Worm (Caenorhabditis elegans) whole organism, midembryonic: ENCODE data around the gene dhs-29.
"Not testable (repeated sequence)": the region's sequence is repeated elsewhere in the genome, so short reads cannot be mapped to it uniquely, and the experiment has no call there.

Source experiments
- T22C8.4 ChIP-seq: fragments of 200-800 bp; sonication (Bioruptor generic); IDR thresholded peaks from 2 replicates; pipeline ENCODE4 v1.3.6; 2022; ENCODE audit warnings: missing genetic modification characterization, missing compliant biosample characterization
- cog-1 ChIP-seq: sonication (generic microtip); optimal IDR thresholded peaks from 2 replicates; lab custom pipeline; 2016; ENCODE audit warnings: missing genetic modification characterization, missing compliant biosample characterization
- flt-1 ChIP-seq: fragments of 200-800 bp; sonication (Bioruptor generic); IDR thresholded peaks from 2 replicates; pipeline ENCODE4 v1.3.6; 2022; ENCODE audit warnings: missing genetic modification characterization, missing compliant biosample characterization
- klf-2 ChIP-seq: fragments of 200-800 bp; sonication (Bioruptor generic); conservative IDR thresholded peaks from 2 replicates; pipeline ENCODE4 v1.3.6; 2022; ENCODE audit warnings: missing genetic modification reagents, missing genetic modification characterization, missing compliant biosample characterization
- med-1 ChIP-seq: sonication (generic microtip); optimal IDR thresholded peaks from 2 replicates; lab custom pipeline; 2017; ENCODE audit warnings: missing genetic modification characterization, mild to moderate bottlenecking, missing compliant biosample characterization, antibody characterized with exemption, missing genetic modification reagents; ENCODE audit not compliant: insufficient read depth
- ref-1 ChIP-seq: fragments of 200-800 bp; sonication (Bioruptor generic); conservative IDR thresholded peaks from 2 replicates; pipeline ENCODE4 v1.3.6; 2022; ENCODE audit warnings: missing genetic modification reagents, missing genetic modification characterization, missing compliant biosample characterization
- tab-1 ChIP-seq: fragments of 200-800 bp; sonication (Bioruptor generic); IDR thresholded peaks from 2 replicates; pipeline ENCODE4 v1.3.6; 2022; ENCODE audit warnings: missing genetic modification characterization, missing compliant biosample characterization
- ztf-23 ChIP-seq: fragments of 200-800 bp; sonication (Bioruptor generic); IDR thresholded peaks from 2 replicates; pipeline ENCODE4 v1.3.6; 2022; ENCODE audit warnings: missing genetic modification reagents, missing genetic modification characterization, missing compliant biosample characterization
- ztf-29 ChIP-seq: fragments of 200-800 bp; sonication (Bioruptor generic); IDR thresholded peaks from 2 replicates; pipeline ENCODE4 v1.3.6; 2022; ENCODE audit warnings: missing genetic modification reagents, missing genetic modification characterization, missing compliant biosample characterization

dhs-29 gene

DNA sequence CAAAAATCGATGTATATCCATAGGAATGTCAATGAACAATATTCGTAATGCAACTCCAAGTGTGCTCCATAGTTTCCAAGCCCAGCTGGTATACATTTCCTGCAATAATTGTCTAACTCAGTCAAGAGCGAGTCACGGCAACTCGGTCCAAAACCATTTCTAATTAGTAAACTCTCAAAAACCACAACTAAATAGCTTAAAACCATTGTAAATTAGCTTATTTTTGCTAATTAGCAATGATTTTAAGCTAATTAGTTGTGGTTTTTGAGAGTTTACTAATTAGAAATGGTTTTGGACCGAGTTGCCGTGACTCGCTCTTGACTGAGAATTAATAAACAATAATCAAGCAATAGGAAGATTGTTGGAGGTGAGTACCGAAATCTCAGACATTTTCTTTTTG lies at the start of gene dhs-29:
dhs-29 (minus strand) TSS at position 101 of the 400 bp plus-strand sequence.
- TF ChIP-seq cog-1; flt-1 (GFP tag; lab: Robert Waterston, UW); tab-1: not testable (repeated sequence)

DNA sequence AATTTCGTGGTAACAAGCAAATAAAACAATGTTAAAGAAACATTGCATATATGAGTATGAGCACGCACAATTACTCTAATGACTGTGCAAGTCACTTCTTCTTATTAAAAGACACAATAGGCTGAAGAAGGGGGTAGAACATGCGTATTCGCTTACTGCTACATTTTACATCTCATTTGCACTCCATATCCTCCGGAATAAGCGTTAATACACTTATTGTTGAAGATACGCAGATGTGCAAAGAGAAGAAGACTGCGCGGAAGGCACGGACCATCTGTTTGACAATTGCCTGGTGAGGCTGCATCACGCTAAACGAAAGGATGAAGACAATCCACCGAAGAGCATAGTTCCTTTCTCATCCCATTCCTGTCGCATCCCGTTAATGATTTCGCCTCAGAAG lies 48.2 kb upstream of the dhs-29 start:
- no peak for TF ChIP-seq klf-2 (GFP tag; lab: Robert Waterston, UW)
- no peak for TF ChIP-seq ztf-29
- peak; percentile 46; the same call in 1 of the 2 replicates for TF ChIP-seq flt-1 (GFP tag; lab: Robert Waterston, UW)
- no peak for TF ChIP-seq T22C8.4 (GFP tag; lab: Robert Waterston, UW)
- TF ChIP-seq cog-1: peak; percentile 30
- TF ChIP-seq tab-1: no peak
- TF ChIP-seq ztf-23 (GFP tag; lab: Robert Waterston, UW): no peak
- no peak for TF ChIP-seq ref-1 (GFP tag; lab: Robert Waterston, UW)

DNA sequence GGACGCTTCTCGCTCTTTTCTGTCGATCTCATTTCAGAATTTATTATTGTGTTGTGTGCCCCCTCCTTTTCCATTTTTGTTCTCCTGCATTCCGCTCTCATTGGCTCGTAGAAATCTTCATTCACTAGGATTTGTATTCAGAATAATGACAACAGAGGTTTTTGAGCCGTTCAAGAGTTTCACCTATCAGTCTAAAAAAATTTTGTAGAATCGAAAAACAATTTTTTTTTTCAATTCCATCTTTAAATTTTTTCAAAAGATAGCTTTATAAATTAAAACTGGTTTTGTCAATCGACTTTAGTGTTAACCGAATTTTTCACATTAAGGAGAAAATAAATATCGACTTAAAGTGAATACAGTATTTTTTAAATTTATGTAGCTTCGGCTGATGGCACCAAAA lies 45.9 kb upstream of the dhs-29 start, which contains the start of gene K09F5.4:
K09F5.4 (minus strand) TSS at position 101 of the 400 bp plus-strand sequence.
- TF ChIP-seq flt-1 (GFP tag; lab: Robert Waterston, UW) (no peak), tab-1 (no peak)

DNA sequence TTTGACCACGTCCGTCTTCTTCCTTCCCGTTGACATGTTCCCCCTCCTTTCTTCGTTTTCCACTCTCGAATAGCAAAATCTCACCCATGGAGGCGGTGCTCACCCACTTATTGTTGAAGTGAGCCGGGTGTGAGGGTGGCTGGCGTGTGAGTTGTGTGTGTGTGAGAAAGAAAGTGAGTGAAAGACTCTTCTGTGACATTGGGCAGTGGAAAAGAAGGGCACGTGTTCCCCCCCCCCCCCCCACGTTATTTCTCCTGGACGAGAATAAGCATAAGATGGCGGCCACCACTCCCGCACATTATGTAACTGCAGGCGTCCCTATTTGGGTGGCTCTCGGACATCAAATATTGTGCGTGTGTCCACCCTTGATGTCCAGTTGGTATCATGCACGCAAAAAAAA lies 45.5 kb upstream of the dhs-29 start:
- TF ChIP-seq flt-1 (GFP tag; lab: Robert Waterston, UW) (peak; percentile 57; the same call in 1 of the 2 replicates), ztf-23 (GFP tag; lab: Robert Waterston, UW) (0 out of 2 replicates have a peak, but pooled peaks have one; percentile 14), klf-2 (GFP tag; lab: Robert Waterston, UW) (no peak), tab-1 (no peak; the same call in 1 of the 2 replicates), cog-1 (no peak), ref-1 (GFP tag; lab: Robert Waterston, UW) (no peak), med-1 (no peak)

DNA sequence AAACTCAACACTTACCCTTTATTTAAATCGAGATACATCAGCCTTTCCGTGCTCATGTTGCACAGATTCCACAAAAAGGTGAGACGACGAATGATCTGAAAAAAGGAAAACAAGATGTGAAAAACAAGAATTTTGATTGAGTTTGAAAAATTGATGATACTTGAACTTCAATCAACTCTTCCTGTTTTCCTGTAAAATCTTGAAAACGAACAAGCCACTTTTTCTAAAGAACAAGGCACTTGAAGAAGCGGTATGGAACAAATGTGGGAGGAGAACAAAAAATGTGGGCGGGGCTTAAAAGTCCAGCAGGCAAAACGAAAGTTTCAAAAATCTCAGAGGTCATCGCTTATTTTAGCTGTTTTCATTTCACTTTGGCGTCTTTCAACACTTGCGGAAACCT lies 42.3 kb upstream of the dhs-29 start, which contains the start of gene kvs-1:
kvs-1 (minus strand) TSS at position 101 of the 400 bp plus-strand sequence.
- TF ChIP-seq ztf-29: no peak
- no peak for TF ChIP-seq cog-1
- no peak for TF ChIP-seq tab-1
- no peak for TF ChIP-seq T22C8.4 (GFP tag; lab: Robert Waterston, UW)
- TF ChIP-seq med-1: no peak
- no peak for TF ChIP-seq ref-1 (GFP tag; lab: Robert Waterston, UW)
- no peak for TF ChIP-seq klf-2 (GFP tag; lab: Robert Waterston, UW)
- TF ChIP-seq ztf-23 (GFP tag; lab: Robert Waterston, UW): no peak

DNA sequence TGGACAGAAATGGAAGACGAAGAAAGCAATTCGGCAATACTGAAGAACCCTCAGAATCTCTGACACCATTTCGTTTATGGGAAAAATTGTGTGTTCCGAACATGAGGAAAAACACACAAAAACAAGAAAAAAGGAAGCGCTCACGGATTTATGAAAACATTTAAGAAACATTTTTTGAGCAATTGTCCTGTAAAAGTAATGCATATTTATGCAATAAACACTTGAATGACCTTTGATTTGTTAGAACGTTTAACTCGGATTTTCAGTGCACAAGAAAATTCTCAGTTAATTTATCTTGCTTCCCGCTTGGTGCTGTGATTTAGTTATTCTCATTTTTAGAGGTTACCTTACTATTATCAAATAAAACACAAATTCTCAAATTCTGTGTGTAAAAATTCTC lies 39.1 kb upstream of the dhs-29 start:
- no peak for TF ChIP-seq tab-1
- TF ChIP-seq T22C8.4 (GFP tag; lab: Robert Waterston, UW): no peak
- no peak for TF ChIP-seq flt-1 (GFP tag; lab: Robert Waterston, UW)
- no peak for TF ChIP-seq klf-2 (GFP tag; lab: Robert Waterston, UW)
- no peak for TF ChIP-seq ref-1 (GFP tag; lab: Robert Waterston, UW)
- no peak for TF ChIP-seq med-1
- TF ChIP-seq cog-1: no peak
- no peak for TF ChIP-seq ztf-23 (GFP tag; lab: Robert Waterston, UW)
- TF ChIP-seq ztf-29: no peak

DNA sequence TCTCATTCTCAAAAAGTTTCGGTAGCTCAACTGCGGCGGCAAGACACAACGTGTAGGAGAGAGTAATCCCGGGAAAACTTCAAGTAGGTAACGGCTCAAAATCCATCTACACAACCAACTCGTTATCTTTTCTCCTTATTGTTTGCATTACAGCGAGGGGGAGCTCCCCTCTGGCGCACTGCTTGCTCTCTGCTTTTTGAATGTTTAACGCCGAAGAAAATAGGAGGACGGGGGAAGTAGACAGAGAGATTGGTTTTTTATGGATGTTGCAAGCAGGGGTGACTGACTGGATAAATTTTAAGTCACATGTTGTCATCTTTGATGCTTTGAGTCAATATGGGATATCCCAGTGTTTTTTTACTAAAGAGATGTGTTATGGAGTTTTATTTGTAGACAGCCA lies 24.9 kb upstream of the dhs-29 start:
- TF ChIP-seq flt-1 (GFP tag; lab: Robert Waterston, UW): no peak
- TF ChIP-seq klf-2 (GFP tag; lab: Robert Waterston, UW): no peak
- no peak for TF ChIP-seq ztf-23 (GFP tag; lab: Robert Waterston, UW)
- no peak for TF ChIP-seq cog-1
- no peak for TF ChIP-seq ref-1 (GFP tag; lab: Robert Waterston, UW)
- TF ChIP-seq ztf-29: no peak
- no peak for TF ChIP-seq T22C8.4 (GFP tag; lab: Robert Waterston, UW)
- TF ChIP-seq med-1: no peak
- TF ChIP-seq tab-1: no peak

DNA sequence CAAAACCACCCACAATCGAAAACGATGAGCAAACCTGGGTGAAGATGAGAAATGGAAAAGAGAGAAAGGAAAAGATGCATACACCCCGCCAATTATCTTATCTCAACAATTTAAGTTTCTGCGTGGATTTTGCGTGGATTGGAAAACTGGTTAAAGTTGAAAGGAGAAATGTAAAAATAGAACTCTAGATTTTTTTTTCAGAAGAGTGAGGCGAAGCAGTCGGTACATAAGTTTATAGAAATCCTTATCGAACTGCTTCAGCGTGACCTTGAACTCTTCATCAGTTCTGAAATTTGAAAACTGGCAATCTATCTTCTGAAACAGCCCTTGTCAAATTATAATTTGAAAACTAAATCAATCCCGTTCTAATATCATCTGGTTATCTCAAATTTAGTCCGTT lies 24.4 kb upstream of the dhs-29 start, which contains the start of gene clik-2:
clik-2 (minus strand) TSS at position 101 of the 400 bp plus-strand sequence.
- TF ChIP-seq ref-1 (GFP tag; lab: Robert Waterston, UW) (no peak), med-1 (no peak), T22C8.4 (GFP tag; lab: Robert Waterston, UW) (no peak), tab-1 (no peak), klf-2 (GFP tag; lab: Robert Waterston, UW) (no peak), flt-1 (GFP tag; lab: Robert Waterston, UW) (no peak), cog-1 (no peak), ztf-29 (no peak), ztf-23 (GFP tag; lab: Robert Waterston, UW) (no peak)

DNA sequence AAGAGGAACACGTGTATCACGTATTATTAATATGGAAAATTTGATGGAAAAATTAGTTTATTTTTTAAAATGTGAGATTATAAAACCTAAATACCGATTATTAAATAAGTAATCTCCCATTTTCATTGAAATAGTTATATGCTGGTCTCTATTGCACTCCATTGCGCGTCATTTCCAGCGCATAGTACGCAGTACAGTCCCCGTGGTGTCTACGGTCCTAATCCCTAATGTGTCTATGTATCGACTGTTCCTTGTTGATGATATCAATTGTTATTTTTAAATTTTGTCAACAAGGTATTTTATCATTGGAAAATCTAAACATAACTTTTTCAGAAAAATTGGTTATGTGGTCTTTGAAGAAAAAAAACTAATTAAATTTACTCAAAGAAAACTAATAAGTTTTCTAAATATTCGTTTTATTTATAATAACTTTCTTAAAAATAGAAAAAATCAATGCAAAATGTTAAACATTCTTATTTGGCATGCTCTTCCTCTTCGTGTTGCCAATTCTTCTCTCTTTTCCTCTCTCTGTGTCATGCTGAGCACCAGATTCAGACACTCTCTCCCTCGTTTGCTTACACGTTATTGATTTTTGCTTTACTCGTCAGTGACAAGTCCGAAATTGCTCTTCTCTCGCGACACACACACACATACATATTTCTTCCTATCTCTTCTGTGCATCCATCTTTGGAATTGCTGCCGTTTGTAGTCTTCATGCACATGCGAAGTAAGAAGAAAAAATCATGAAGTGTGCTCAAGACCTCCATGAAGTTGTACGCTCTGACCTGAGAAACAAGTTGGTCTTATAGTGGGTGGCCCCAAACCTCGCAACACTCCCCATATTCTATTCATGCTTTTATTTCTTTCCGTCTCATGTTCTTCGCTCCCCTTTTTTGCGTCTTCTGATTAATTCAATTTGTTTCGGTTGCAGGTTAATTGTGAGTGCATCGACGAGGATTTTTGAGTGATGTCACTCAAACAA lies 17.5 kb upstream of the dhs-29 start, which contains the start of gene unc-18:
unc-18 (plus strand) TSS at position 932 of the 982 bp plus-strand sequence.
- TF ChIP-seq T22C8.4 (GFP tag; lab: Robert Waterston, UW): peak; percentile 48; the same call in 1 of the 2 replicates
- TF ChIP-seq tab-1: no peak
- TF ChIP-seq cog-1: no peak

DNA sequence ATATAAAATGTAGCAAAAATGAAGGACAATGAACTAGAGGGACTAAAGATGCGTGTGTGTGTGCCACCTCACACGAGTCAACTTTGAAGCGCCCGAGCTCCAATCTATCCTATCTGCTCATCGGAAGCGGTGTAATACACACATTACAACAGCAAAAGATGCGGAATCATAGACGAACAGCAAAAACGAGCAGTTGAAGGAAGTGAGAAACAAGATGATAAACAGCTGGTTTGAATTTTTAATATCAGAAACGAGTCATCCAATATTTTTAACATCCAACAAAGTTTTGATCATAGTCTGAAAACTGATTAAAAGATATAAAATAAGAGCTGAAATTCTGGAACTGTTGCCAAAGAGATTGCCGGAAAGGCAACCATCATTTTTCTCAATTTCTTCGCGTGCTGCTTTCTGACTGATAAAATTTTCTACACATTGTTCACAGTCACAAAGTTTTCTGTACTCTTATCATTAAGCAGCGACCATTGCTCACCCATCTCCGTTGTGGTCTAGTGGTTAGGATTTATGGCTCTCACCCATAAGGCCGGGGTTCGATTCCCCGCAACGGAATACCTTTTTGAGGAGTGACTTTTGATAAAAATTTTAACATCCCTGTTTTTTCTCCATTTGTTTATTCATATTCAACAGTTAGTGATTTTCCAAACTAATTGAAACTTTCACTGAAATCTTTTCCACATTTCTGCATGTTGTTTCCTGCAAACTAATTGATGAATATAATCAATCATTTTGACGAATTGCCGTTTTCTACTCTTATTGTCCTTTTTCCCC lies 16.0 kb upstream of the dhs-29 start, which contains the start of gene stn-2:
stn-2 (minus strand) TSS at position 75 of the 786 bp plus-strand sequence.
- TF ChIP-seq ztf-23 (GFP tag; lab: Robert Waterston, UW) (peak; percentile 57; the same call in 1 of the 2 replicates), flt-1 (GFP tag; lab: Robert Waterston, UW) (no peak; the same call in 1 of the 2 replicates), ztf-29 (no peak)
